Fruit fly (Drosophila melanogaster): Measurements from ENCODE around the gene CG4669.

The CG4669 gene

dm6 chr3L:5277942-5278341, 43.7 kb downstream of the CG4669 start, which contains the start of gene shep (continued):
- peak; percentile 91 for TF ChIP-seq CG8632 (GFP tag; optimal IDR thresholded peaks at IDR 0.05)
- peak; percentile 87 for TF ChIP-seq CG11902 (GFP tag; optimal IDR thresholded peaks at IDR 0.05)
- peak; percentile 95 for TF ChIP-seq lz (GFP tag; optimal IDR thresholded peaks at IDR 0.05)
- TF ChIP-seq OdsH (GFP tag; optimal IDR thresholded peaks at IDR 0.05), result peak; percentile 94
- peak; percentile 88 for TF ChIP-seq CG4318 (GFP tag; optimal IDR thresholded peaks at IDR 0.05)
- TF ChIP-seq CG3919 (GFP tag; optimal IDR thresholded peaks at IDR 0.05), result peak; percentile 94
- peak; percentile 88 for TF ChIP-seq CG16779 (tag; optimal IDR thresholded peaks at IDR 0.05)
- TF ChIP-seq fd59A (GFP tag; optimal IDR thresholded peaks at IDR 0.05), result peak; percentile 89
- peak; percentile 90 for TF ChIP-seq dsx (GFP tag; optimal IDR thresholded peaks at IDR 0.05; ENCODE audit: poor library complexity, severe bottlenecking)
- TF ChIP-seq cyc (GFP tag; optimal IDR thresholded peaks at IDR 0.05), result peak; percentile 91
- peak; percentile 84 to 91 for TF ChIP-seq ss (GFP tag; optimal IDR thresholded peaks at IDR 0.05)
- peak; percentile 80 for TF ChIP-seq fd85E (GFP tag; optimal IDR thresholded peaks at IDR 0.05)
- TF ChIP-seq CG10669 (GFP tag; optimal IDR thresholded peaks at IDR 0.05), result peak; percentile 94
- peak; percentile 98 for TF ChIP-seq Eip78C (GFP tag)
- TF ChIP-seq Smox (GFP tag; optimal IDR thresholded peaks at IDR 0.05), result peak; percentile 94
- peak; percentile 87 for TF ChIP-seq Ets21C (GFP tag; optimal IDR thresholded peaks at IDR 0.05)
- peak; percentile 94 for TF ChIP-seq CG3032 (tag; optimal IDR thresholded peaks at IDR 0.05)
- TF ChIP-seq Gug (GFP tag; IDR thresholded peaks at IDR 0.05), result peak; percentile 92
- TF ChIP-seq CG6163 (GFP tag; IDR thresholded peaks at IDR 0.05), result peak; percentile 93
- peak; percentile 95 for TF ChIP-seq topi (GFP tag; optimal IDR thresholded peaks at IDR 0.05)
- TF ChIP-seq CG9139 (GFP tag; optimal IDR thresholded peaks at IDR 0.05), result peak; percentile 87
- TF ChIP-seq Hr38 (GFP tag; optimal IDR thresholded peaks at IDR 0.05), result no peak
- peak; percentile 96 for TF ChIP-seq esn (GFP tag; optimal IDR thresholded peaks at IDR 0.05)
- TF ChIP-seq Met (GFP tag; optimal IDR thresholded peaks at IDR 0.05), result peak; percentile 95
- peak; percentile 92 for TF ChIP-seq Eip75B (GFP tag; optimal IDR thresholded peaks at IDR 0.05)
- peak; percentile 91 for TF ChIP-seq CG11762 (GFP tag; optimal IDR thresholded peaks at IDR 0.05; ENCODE audit: insufficient read depth)
- peak; percentile 76 for TF ChIP-seq Eip93F (GFP tag; optimal IDR thresholded peaks at IDR 0.05)
- TF ChIP-seq Ets96B (tag; optimal IDR thresholded peaks at IDR 0.05), result peak; percentile 95

dm6 chr3L:5278864-5279263, 44.6 kb downstream of the CG4669 start:
- TF ChIP-seq acj6 (GFP tag; optimal IDR thresholded peaks at IDR 0.05), result no peak
- TF ChIP-seq CG15336 (GFP tag; IDR thresholded peaks at IDR 0.05), result 0 out of 2 replicates have a peak, but pooled peaks have one; percentile 13
- TF ChIP-seq Hr38 (GFP tag; optimal IDR thresholded peaks at IDR 0.05), result no peak
- TF ChIP-seq topi (GFP tag; optimal IDR thresholded peaks at IDR 0.05), result no peak
- no peak for TF ChIP-seq spab (GFP tag; optimal IDR thresholded peaks at IDR 0.05)
- no peak for TF ChIP-seq CG8632 (GFP tag; optimal IDR thresholded peaks at IDR 0.05)
- no peak for TF ChIP-seq Met (GFP tag; optimal IDR thresholded peaks at IDR 0.05)
- peak; percentile 2 for TF ChIP-seq CG3032 (tag; optimal IDR thresholded peaks at IDR 0.05)
- peak; percentile 18 for TF ChIP-seq Eip78C (GFP tag)
- no peak for TF ChIP-seq CG6792 (GFP tag; optimal IDR thresholded peaks at IDR 0.05)
- TF ChIP-seq CG4318 (GFP tag; optimal IDR thresholded peaks at IDR 0.05), result no peak
- TF ChIP-seq CG8319 (GFP tag; optimal IDR thresholded peaks at IDR 0.05), result no peak
- TF ChIP-seq CG3919 (GFP tag; optimal IDR thresholded peaks at IDR 0.05), result no peak
- no peak for TF ChIP-seq eg (GFP tag; IDR thresholded peaks at IDR 0.05)
- no peak for TF ChIP-seq dsx (GFP tag; optimal IDR thresholded peaks at IDR 0.05; ENCODE audit: poor library complexity, severe bottlenecking)
- no peak for TF ChIP-seq Hr4 (GFP tag; optimal IDR thresholded peaks at IDR 0.05)
- TF ChIP-seq Smox (GFP tag; optimal IDR thresholded peaks at IDR 0.05), result no peak
- TF ChIP-seq Lpt (GFP tag; optimal IDR thresholded peaks at IDR 0.05), result no peak
- TF ChIP-seq CG6808 (GFP tag; optimal IDR thresholded peaks at IDR 0.05), result no peak
- no peak for TF ChIP-seq dac (GFP tag; optimal IDR thresholded peaks at IDR 0.05)
- no peak for TF ChIP-seq fkh (GFP tag; optimal IDR thresholded peaks at IDR 0.05)
- 0 out of 3 replicates have a peak, but pooled peaks have one; percentile 27 for TF ChIP-seq CG6163 (GFP tag; IDR thresholded peaks at IDR 0.05)
- TF ChIP-seq CG8119 (GFP tag; IDR thresholded peaks at IDR 0.05), result peak; percentile 28; the same call in 2 of the 3 replicates
- TF ChIP-seq CG1621 (tag; optimal IDR thresholded peaks at IDR 0.05), result no peak
- no peak for TF ChIP-seq CG16779 (tag; optimal IDR thresholded peaks at IDR 0.05)
- TF ChIP-seq Gug (GFP tag; IDR thresholded peaks at IDR 0.05), result no peak
- TF ChIP-seq achi (GFP tag; optimal IDR thresholded peaks at IDR 0.05), result no peak
- no peak for TF ChIP-seq esn (GFP tag; optimal IDR thresholded peaks at IDR 0.05)
- TF ChIP-seq CG10669 (GFP tag; optimal IDR thresholded peaks at IDR 0.05), result peak; percentile 13
- no peak for TF ChIP-seq lz (GFP tag; optimal IDR thresholded peaks at IDR 0.05)
- TF ChIP-seq CG11902 (GFP tag; optimal IDR thresholded peaks at IDR 0.05), result no peak
- no peak for TF ChIP-seq fd59A (GFP tag; optimal IDR thresholded peaks at IDR 0.05)
- no peak for TF ChIP-seq CG6854 (GFP tag; optimal IDR thresholded peaks at IDR 0.05)

All from whole organism, prepupa.